Fruit fly (Drosophila melanogaster): ENCODE measurements around the gene CG9016.

CG9016 gene

DNA sequence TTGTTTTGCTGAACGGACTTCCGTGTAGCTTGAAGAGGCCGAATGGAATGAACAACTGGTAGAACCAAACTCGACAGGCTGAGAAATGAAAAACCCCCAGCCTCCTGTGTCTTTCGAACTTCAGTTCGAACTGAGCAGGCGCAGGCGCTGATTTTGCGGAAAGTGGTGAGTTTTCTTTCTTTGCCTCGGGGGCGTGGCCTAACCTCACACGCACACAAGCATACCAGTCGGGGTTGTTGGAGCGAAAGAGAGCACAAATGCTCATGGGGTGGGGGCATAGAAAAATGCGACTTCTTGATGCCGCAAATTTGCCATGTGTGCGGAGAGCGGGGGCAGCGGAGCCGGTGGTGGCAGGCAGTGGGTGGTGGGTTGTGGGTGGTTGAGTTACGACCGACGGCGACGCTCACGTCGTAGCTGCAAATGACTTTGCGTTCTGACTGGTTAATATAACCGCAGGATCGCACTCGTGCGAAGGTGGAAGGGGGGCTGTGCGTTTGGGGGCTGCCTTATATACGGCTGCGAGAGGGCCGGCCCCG lies at the start of gene CG9016:
CG9016 (minus strand) TSS at position 51 of the 536 bp plus-strand sequence.
- TF ChIP-seq noc (tag; optimal IDR thresholded peaks at IDR 0.05), result no peak

DNA sequence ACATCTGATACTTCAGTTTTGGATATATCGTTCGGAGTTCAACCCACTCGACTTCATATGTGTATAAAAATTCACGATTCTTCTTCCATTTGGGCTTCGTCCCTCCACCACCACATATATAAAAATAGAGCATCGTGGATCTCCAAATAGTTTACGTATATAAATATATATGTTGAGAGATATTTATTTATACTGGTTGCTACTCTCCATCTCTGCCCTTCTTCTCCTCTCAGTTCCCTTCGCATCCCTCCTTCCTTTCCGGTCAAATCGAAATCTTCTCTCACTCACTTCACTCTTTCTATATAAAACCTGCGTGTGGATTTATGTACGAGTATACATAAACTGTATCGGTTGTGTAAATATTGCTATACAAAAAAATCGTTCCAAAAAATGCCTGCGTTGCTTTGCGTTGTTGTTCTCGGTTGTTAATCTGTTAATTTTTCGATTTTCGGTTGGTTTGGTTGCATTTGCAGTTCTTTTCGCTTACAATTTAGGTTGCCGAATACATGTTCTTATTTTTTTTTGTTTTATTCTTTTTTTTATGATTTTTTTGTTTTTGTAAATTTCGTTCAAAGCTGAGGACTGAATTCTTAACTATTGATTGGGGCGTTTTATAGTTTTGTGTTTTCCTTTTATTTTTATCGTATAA lies 49.3 kb upstream of the CG9016 start:
- TF ChIP-seq noc (tag; optimal IDR thresholded peaks at IDR 0.05), result no peak

DNA sequence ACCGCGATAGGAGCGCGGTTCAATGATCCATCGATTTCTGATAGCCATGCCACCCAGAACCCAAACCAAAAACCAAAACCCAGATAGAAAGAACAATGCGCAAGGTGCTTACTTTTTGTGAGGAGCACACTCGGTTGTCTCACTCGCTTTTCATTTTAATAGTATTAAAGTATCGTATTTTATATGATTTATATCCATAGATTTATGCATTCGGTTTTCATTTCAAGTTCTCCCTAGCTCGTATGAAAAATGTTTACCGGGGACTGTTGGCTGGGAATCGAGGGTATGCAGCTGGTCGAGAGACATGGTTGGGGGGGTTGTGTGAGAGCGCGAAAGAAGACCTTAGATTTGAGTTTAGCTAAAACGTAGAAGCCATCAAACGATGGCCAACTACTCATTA lies 48.6 kb upstream of the CG9016 start:
- peak; percentile 58 for TF ChIP-seq noc (tag; optimal IDR thresholded peaks at IDR 0.05)

DNA sequence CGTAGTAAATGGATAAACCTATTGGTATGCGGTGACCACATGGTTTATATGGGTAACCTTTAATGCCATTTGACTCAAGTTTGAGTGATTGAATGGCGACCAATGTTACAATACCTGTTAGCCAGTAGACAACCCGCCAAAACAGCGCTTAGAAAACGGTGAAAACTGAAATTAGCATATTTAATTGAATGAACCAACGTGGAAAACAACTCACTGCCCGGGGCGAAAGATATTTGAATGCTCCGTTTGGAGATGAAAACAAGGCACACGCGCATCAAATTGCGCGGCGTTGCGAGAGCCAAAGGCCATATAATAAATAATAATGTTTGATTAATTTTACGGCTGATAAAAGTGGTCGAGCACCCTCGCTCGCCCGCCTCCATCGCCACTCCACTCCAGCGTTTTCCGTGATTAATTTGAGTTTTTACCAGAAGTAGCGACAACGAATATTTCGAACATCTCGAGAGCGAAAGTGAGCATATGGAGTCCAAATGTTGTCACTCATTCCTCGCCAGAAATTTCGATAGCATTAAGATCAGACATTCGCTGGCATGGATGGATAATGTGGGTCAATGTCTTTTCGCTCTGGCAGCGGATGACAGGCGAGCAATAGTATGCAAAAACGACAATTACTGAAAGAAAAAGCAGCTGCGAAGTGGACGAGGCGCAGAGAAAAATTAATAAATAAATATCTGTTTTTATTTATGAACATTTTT lies 47.8 kb upstream of the CG9016 start:
- TF ChIP-seq noc (tag; optimal IDR thresholded peaks at IDR 0.05), result no peak

DNA sequence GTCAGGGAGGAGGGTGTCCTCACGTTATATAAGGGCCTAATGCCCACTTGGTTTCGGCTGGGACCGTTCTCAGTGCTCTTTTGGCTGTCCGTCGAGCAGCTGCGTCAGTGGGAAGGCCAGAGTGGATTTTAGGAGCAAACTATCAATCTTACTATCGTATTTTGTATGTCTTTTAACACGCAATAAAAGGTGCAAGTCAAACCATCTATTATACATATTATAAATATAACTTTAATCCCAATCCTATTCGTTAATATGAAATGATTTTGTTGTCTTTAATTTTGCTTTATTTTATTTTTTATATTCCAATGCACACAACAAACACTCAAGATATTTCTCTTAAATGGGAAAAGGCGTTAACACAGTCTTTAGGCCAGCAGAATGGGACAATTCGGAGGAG lies 46.1 kb upstream of the CG9016 start, which contains the start of gene Ucp4B:
Ucp4B (plus strand) TSS at position 301 of the 400 bp plus-strand sequence.
- TF ChIP-seq noc (tag; optimal IDR thresholded peaks at IDR 0.05), result no peak

DNA sequence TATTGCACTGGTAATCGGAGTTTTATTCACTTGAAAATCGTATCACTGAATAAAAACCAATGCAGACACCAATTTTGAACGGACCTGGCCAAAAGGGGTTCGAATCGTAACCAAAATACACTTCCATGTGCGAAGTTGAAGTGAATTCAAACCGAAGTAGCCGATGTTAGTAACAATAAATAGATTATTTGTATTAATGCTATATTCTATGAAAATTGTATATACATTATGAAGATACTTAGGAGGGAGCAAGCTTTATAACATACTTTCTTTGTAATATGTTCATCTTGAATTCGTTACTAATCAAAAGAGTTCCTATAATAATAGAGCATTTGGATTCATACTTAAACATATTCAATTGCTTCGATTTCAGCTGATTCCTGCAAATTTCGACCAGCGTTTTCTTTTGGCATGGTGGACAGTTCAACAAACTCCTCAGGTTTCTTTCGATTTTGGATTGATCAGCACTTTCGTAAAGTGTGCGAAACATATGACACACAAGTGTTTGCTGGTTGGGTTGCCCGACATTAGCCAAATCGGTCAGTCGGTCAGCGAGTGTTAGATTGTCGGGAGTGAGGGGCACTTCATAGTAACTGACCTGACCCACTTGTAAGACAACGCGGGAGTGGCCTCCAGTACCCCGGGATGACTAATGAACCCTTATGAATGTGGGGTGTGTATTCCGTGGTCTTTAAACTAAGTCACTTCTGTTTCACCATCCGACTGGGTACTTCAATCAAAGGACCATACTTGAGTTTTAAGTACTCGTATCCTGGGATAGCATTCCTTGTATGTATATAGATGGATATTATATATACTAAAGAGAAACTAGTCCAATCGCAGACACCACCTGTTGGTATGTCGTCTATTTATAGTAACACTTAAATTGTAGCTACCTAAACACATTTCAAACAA lies 44.5 kb upstream of the CG9016 start, which contains the start of the genes CG13992 and Ucp4C:
CG13992 (minus strand) TSS at position 51 of the 915 bp plus-strand sequence.
Ucp4C (plus strand) TSS at position 865 of the 915 bp plus-strand sequence.
- TF ChIP-seq noc (tag; optimal IDR thresholded peaks at IDR 0.05), result no peak

DNA sequence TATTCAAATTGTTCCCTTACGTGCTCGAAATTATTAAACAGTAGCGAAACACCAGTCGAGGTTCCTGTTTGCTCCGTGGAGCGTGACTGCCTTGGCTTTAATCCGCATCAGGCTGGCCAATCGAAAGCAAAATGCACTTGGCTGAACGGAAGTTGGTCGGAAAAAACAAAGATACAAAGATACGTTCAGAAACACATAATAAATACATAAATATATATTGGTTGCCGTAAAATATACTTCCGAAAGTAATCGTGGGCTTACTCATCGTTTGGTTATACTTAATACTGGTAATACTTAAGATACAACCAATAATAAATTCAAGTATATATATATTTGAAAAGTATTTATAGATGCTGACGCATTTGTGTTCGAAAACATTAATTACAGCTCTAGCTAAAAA lies 41.4 kb upstream of the CG9016 start, which contains the start of gene psd:
psd (minus strand) TSS at position 101 of the 400 bp plus-strand sequence.
- TF ChIP-seq noc (tag; optimal IDR thresholded peaks at IDR 0.05), result no peak

DNA sequence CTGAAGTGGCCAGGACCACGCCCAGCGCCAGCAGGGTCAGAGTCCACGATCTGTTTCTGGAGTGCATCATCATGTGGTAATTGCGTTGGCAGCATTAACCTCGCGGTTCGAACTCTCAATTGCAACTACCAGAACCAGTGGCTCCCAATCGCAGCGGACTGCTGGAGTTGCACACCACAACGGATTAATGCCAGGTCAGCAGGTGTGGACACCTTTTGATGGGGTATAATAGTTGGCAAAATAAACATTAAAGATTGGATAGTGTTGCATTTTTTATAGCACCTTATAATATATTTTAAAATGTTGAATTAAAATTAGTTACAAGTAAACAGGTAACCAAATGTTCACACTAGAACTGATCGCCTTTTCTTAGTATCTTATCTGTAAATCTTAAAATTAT lies 40.8 kb upstream of the CG9016 start:
- TF ChIP-seq noc (tag; optimal IDR thresholded peaks at IDR 0.05), result no peak

DNA sequence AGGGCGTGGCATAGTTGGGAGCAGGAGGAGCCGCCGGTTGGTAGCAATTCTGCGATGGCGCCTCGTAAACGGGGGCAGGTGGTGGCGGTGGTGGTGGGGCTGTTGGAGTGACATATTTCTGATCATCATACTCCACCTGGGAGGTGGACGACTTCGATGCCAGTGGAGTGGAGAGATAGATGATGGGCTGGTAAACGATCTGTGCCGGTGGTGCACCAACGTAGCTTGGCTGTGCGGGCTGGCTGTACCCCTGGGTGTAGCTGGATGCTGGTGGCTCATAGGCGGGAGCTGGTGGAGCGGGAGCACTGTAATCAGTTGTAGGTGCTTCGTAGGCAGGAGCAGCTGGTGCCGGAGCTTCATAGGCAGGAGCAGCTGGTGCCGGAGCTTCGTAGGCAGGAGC lies 39.8 kb upstream of the CG9016 start:
- no peak for TF ChIP-seq noc (tag; optimal IDR thresholded peaks at IDR 0.05)

DNA sequence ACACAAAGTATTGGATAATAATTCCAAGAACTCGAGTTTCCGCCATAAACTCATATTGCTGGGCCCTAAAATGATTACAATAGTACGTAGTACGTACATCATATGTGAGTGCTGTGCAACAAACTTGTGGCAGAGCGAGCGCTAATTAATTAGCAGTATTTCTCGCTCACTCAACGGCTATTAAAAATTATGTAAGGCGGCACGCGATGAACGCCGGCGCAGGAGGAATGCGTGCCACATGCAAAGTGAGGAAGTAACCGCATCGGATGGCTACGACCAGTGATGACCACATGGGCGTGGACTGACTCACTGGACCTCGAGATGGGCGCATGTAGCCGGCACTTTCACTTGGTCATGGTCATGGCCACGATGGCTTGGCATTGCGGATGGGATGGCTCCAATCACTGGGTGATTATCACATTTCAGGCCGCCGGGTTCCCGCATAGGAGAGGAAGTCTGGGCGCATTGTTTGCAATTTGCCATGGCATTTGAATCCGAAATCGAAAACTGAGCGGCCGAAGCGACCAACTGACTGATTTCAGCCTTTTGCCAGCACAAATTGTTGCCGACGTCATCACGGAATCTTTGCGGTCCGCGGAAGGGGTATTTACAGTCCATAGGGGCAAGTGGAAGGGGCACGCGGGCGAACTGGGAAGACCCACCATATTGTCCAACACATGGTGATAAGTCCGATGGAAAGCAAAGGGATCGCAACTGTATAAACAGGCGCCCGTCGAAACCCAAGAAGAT lies 37.9 kb upstream of the CG9016 start:
- TF ChIP-seq noc (tag; optimal IDR thresholded peaks at IDR 0.05), result no peak

DNA sequence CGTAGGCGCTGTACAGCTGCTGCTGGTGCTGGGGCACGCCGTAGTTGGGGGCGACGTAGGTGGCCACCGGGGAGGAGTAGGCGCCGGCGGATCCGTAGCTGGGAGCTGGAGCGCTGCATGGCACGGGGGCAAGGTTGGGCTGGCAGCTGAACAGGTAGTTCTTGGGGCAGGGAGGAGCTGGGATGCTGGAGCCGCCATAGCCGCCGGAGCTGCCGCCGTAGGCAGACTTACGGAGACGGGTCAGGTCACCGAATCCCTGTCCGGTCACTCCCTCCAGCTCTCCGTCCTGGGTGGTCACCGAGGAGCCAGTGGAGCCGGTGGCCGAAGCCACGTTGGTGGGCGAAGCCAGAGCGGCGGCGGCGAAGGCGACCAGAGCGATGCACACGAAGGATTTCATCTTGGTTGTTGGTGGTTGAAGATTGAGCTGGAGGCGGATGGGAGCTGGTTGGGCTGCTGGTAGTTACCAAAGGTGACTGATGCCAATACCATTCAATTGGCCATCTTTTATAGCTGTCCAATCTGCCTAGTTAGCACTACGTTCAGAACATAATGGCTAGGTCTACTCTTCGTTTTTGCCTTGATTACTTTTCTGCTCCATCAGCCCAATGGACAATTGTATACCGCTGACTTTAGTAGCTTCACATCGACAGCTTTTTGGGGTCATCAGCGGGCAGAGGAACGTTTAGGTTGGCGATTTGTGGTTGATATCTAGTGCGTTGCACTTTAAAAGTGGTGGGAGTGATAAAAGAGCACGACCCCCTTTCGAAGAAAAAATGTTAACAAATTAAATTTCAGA lies 36.6 kb upstream of the CG9016 start, which contains the start of gene Vm26Aa:
Vm26Aa (minus strand) TSS at position 478 of the 796 bp plus-strand sequence.
- no peak for TF ChIP-seq noc (tag; optimal IDR thresholded peaks at IDR 0.05)

DNA sequence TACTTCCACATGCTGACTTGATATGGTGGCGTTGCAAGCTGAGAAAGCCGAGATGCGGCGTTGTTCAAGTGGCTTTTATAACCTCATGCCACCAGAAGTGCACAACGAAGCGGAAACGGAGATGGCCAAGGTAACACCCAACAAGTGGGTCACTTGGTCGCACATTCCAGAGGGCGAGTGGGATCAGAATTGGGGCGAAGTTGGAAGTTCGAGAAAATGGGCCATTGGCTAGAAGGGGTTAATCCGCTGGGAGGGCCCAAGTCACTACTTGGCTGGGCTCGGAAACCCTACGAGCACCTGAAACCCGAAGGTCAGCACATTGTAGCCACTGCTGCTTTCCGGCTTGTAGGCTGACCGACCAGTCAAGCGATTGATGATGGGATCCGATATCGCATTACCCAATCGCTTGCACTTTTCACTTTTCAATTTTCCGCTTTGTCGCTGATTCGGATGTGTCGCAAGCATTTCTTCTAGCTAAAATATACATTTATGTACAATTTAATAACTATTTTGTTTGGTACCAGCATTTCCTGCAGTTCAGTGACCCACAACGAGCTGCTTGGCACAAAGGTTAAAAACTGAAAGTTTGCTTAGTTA lies 35.2 kb upstream of the CG9016 start, which contains the start of gene Vm26Ac:
Vm26Ac (minus strand) TSS at position 51 of the 597 bp plus-strand sequence.
- TF ChIP-seq noc (tag; optimal IDR thresholded peaks at IDR 0.05), result no peak

DNA sequence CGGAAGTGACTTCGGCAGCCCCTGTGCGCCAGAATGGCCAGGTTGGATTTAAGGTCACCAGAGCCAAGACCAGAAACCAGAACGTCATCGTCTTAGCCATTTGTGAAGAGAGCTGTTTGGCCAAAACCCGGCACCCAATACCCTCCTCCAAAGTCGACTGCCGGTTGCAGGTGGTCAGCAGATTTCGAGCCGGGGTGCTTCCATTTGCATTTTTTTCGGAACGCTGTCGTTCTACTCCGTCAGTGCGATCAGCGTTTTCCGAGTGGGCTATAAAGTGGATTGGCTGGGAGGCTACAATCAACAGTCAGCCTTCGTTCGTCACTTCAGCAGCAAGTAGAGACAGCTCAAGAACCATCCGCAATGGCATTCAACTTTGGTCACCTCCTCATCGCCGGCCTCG lies 33.3 kb upstream of the CG9016 start, which contains the start of the genes CG13998 and Vm26Ab:
CG13998 (minus strand) TSS at position 114 of the 400 bp plus-strand sequence.
Vm26Ab (plus strand) TSS at position 299 of the 400 bp plus-strand sequence.
- no peak for TF ChIP-seq noc (tag; optimal IDR thresholded peaks at IDR 0.05)
